Fruit fly (Drosophila melanogaster) whole organism, adult: ENCODE measurements around the gene CG11563.
A peak's percentile ranks its signal among the peaks of the same experiment; 100 is the strongest.

ENCODE experiments used
- CG11617 ChIP-seq: fragments of 200-800 bp; sonication (Bioruptor generic); optimal IDR thresholded peaks from 2 replicates; lab custom pipeline; 2017; ENCODE audit warnings: mild to moderate bottlenecking, missing biosample characterization, missing genetic modification reagents, missing genetic modification characterization
- CG12768 ChIP-seq: fragments of 200-800 bp; sonication (Bioruptor generic); optimal IDR thresholded peaks from 2 replicates; lab custom pipeline; 2017; ENCODE audit warnings: missing biosample characterization, missing genetic modification characterization, mild to moderate bottlenecking, moderate library complexity, missing genetic modification reagents
- CG14711 ChIP-seq: fragments of 200-800 bp; sonication (Bioruptor generic); optimal IDR thresholded peaks from 2 replicates; lab custom pipeline; 2018; ENCODE audit warnings: missing biosample characterization, mild to moderate bottlenecking, missing genetic modification characterization, moderate library complexity
- CG1620 ChIP-seq: fragments of 200-800 bp; sonication (Bioruptor generic); optimal IDR thresholded peaks from 2 replicates; lab custom pipeline; 2016; ENCODE audit warnings: missing biosample characterization, missing genetic modification characterization
- CG33017 ChIP-seq: fragments of 200-800 bp; sonication (Bioruptor generic); optimal IDR thresholded peaks from 2 replicates; lab custom pipeline; 2018; ENCODE audit warnings: missing biosample characterization, mild to moderate bottlenecking, missing genetic modification characterization, moderate library complexity
- CG5204 ChIP-seq: fragments of 200-800 bp; sonication (Bioruptor generic); optimal IDR thresholded peaks from 2 replicates; lab custom pipeline; 2016; ENCODE audit warnings: missing biosample characterization, missing genetic modification characterization
- CG7045 ChIP-seq: fragments of 200-800 bp; sonication (Bioruptor generic); optimal IDR thresholded peaks from 2 replicates; lab custom pipeline; 2017; ENCODE audit warnings: missing biosample characterization, mild to moderate bottlenecking, missing genetic modification characterization
- CG7101 ChIP-seq: fragments of 200-800 bp; sonication (Bioruptor generic); optimal IDR thresholded peaks from 2 replicates; lab custom pipeline; 2018; ENCODE audit warnings: missing biosample characterization, mild to moderate bottlenecking, missing genetic modification characterization, moderate library complexity
- Clk ChIP-seq: fragments of 200-800 bp; sonication (Bioruptor generic); optimal IDR thresholded peaks from 2 replicates; lab custom pipeline; 2017; ENCODE audit warnings: missing biosample characterization, missing genetic modification characterization
- Crg-1 ChIP-seq: fragments of 200-800 bp; sonication (Bioruptor generic); optimal IDR thresholded peaks from 2 replicates; lab custom pipeline; 2016; ENCODE audit warnings: missing biosample characterization, missing genetic modification characterization
- Hr96 ChIP-seq: fragments of 200-800 bp; sonication (Bioruptor generic); optimal IDR thresholded peaks from 2 replicates; lab custom pipeline; 2016; ENCODE audit warnings: missing biosample characterization, missing genetic modification characterization
- Mnt ChIP-seq: fragments of 200-800 bp; sonication (Bioruptor generic); optimal IDR thresholded peaks from 2 replicates; lab custom pipeline; 2016; ENCODE audit warnings: missing biosample characterization, mild to moderate bottlenecking, missing genetic modification characterization
- bab1 ChIP-seq: fragments of 200-800 bp; sonication (Bioruptor generic); optimal IDR thresholded peaks from 3 replicates; lab custom pipeline; 2019; ENCODE audit warnings: missing biosample characterization, mild to moderate bottlenecking, missing genetic modification characterization, moderate library complexity
- cic ChIP-seq: fragments of 200-800 bp; sonication (Bioruptor generic); optimal IDR thresholded peaks from 2 replicates; lab custom pipeline; 2017; ENCODE audit warnings: missing biosample characterization, mild to moderate bottlenecking, missing genetic modification characterization, moderate library complexity
- cnc ChIP-seq, 2 experiments: fragments of >200 bp; optimal IDR thresholded peaks; 2 replicates each; lab custom pipeline; 2017
- kay ChIP-seq: fragments of 200-800 bp; sonication (Bioruptor generic); peaks from one replicate; lab custom pipeline; 2016; ENCODE audit warnings: missing biosample characterization, missing genetic modification characterization, borderline replicate concordance
- ovo ChIP-seq: fragments of 200-800 bp; sonication (Bioruptor generic); optimal IDR thresholded peaks from 2 replicates; lab custom pipeline; 2016; ENCODE audit warnings: missing biosample characterization, missing genetic modification characterization
- pad ChIP-seq: fragments of 200-800 bp; sonication (Bioruptor generic); optimal IDR thresholded peaks from 3 replicates; lab custom pipeline; 2017; ENCODE audit warnings: missing biosample characterization, missing genetic modification characterization, mild to moderate bottlenecking, moderate library complexity, missing genetic modification reagents
- tj ChIP-seq: fragments of 200-800 bp; sonication (Bioruptor generic); optimal IDR thresholded peaks from 3 replicates; lab custom pipeline; 2017; ENCODE audit warnings: missing biosample characterization, mild to moderate bottlenecking, missing genetic modification characterization, moderate library complexity
- toe ChIP-seq: fragments of 200-800 bp; sonication (Bioruptor generic); optimal IDR thresholded peaks from 2 replicates; lab custom pipeline; 2016; ENCODE audit warnings: missing biosample characterization, missing genetic modification characterization

The CG11563 gene

DNA sequence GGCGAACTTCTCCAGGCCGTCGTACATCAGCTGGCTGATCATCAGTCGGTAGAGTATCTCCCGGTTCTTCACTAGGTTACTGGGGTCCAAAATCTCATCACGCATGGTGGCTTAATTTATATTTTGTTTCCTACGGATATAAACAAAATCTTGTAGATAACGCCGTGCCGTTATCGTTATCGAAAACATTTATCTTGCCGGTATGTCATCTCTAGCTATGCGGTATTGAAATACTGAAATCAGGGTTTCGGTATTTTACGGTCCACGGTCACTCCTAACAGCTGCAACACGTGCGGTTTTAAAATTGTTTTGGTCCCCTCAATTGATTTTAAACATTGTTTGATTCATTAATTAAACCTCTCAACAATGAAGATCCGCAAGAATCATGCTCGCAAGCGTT is at the start of gene CG11563, which contains the start of gene CstF50:
Gene CG11563, plus strand, starts transcription at position 260 of the 400 bp plus-strand sequence.
Gene CstF50, minus strand, starts transcription at position 188 of the 400 bp plus-strand sequence.
- TF ChIP-seq Crg-1: no peak
- TF ChIP-seq cic (GFP tag; lab: Kevin White, UChicago): peak; percentile 6
- TF ChIP-seq Mnt (GFP tag; lab: Kevin White, UChicago): peak; percentile 98
- TF ChIP-seq bab1 (GFP tag; lab: Kevin White, UChicago): peak; percentile 59
- TF ChIP-seq Clk (GFP tag; lab: Kevin White, UChicago): no peak

DNA sequence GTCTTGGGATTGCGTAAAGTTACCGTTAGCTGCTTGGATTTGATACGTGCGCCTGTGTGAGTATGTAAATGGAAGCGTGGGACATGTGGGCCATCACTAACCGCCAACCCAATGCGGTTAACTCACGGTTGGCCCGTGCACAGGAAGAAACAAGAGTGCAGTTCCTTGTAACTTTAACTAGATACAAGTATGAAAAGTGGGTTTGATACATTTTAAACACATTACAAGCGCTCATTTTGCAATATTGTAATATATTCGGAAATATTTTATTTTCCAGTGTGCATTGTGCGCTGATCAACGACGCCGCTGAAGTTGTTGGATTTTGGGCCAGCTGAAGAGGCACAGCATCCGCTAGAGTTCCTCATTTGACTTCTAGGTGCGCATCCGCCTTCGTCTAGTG is 49.1 kb upstream of the CG11563 start:
- TF ChIP-seq toe (GFP tag; lab: Kevin White, UChicago) (no peak), CG11617 (GFP tag; lab: Kevin White, UChicago) (no peak), CG14711 (tag; lab: Kevin White, UChicago) (no peak), Clk (GFP tag; lab: Kevin White, UChicago) (no peak), tj (GFP tag; lab: Kevin White, UChicago) (no peak), Crg-1 (no peak), cnc (optimal IDR thresholded peaks at IDR 0.05; lab: Kevin White, UChicago) (no peak), kay (no peak), bab1 (GFP tag; lab: Kevin White, UChicago) (no peak), CG33017 (no peak), Hr96 (GFP tag; lab: Kevin White, UChicago) (no peak), Mnt (GFP tag; lab: Kevin White, UChicago) (no peak), ovo (GFP tag; lab: Kevin White, UChicago) (no peak), CG5204 (GFP tag; lab: Kevin White, UChicago) (no peak), CG7101 (tag; lab: Kevin White, UChicago) (no peak), pad (no peak), CG1620 (no peak)

DNA sequence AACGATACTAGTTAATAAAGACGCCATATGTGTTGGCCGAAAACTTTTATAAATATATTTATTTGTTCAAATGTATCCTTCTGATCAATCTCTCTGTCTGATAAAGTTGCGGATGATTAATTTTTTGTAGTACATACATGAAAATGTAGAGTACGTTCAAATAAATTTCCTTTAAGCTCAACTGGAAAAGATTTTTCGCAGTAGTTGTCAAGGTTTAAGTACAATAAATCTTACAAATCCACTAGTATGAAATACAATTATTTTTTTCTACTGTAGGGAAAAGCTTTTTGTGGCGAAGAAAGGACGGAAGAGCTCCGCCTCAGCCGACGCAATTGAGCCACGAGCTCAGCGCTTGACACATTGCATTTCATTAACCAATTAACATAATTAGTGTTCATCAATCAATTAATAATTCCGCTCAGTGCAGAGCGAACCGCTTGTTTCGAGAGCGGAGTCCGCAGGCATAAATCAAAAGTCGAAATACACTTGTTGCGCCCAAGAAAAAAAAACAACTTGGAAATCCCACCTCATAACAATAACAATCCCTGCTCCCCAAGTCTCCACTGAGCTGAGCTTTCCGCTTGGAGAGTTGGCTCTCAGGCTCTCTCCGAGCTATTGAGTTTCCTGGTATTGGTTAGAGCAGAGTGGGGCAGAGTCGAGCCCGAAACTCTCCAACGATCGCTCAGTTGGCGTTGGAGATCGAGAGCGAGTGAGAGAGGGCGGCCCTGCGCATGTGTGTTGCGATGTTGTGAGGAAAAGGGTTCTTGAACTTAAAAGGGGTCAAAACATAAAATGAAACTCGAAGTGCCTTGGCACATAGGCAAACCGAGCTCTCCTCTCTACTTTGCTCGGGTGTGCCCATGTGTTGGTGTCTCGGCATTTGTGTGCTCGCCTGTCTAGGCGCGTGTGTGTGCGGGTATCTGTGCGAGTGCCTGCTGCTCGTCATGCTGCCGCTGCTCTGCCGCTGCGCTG is 47.9 kb upstream of the CG11563 start:
- TF ChIP-seq cic (GFP tag; lab: Kevin White, UChicago) (no peak), tj (GFP tag; lab: Kevin White, UChicago) (peak; percentile 40), Clk (GFP tag; lab: Kevin White, UChicago) (no peak), Crg-1 (no peak), kay (peak; percentile 52), CG1620 (no peak), CG5204 (GFP tag; lab: Kevin White, UChicago) (no peak), Mnt (GFP tag; lab: Kevin White, UChicago) (no peak), CG12768 (GFP tag; lab: Kevin White, UChicago) (no peak), cnc (optimal IDR thresholded peaks at IDR 0.05; lab: Kevin White, UChicago) (no peak), pad (peak; percentile 85), CG7101 (tag; lab: Kevin White, UChicago) (no peak)

DNA sequence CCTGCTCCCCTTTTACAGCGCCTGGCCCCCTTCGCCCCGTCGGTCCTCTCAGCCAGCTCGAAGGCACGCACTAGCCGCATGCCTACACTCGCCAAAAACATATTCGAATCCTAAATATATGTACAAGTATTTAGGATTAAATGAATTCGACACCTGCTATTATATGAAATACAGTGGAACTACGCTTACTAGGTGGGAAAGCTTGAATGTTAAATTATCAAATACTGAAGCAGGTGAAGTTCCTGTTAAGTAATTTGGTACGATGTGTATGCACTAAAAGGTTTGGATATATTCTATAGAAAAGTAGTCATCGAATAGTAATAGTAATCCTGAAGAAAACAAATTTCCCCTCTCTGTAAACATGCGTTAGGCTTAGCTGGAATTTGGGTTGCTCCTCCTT is 47.1 kb upstream of the CG11563 start:
- TF ChIP-seq cnc (optimal IDR thresholded peaks at IDR 0.05; lab: Kevin White, UChicago) (no peak), ovo (GFP tag; lab: Kevin White, UChicago) (no peak), kay (no peak), Crg-1 (no peak)

DNA sequence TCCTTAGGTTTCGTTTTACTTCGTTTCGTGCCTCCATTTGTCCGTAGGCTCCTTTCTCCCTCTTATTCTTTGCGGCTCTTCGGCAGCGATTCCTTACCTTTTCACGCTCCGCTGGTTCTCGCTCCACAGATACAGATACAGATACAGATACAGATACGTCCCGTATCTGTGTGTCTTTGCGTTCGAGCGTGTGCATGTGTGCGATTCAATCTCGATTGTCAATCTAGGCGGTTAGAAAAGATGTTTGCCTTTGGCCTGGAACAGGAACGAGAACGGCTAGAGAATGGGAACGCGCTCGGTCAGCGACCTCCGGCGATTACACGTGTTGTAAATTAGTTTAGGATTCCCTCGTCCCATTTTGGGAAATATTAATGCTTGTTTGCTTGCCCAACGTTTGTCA is 46.4 kb upstream of the CG11563 start:
- TF ChIP-seq CG1620 (no peak), CG12768 (GFP tag; lab: Kevin White, UChicago) (no peak), bab1 (GFP tag; lab: Kevin White, UChicago) (no peak), tj (GFP tag; lab: Kevin White, UChicago) (no peak), cnc (optimal IDR thresholded peaks at IDR 0.05; lab: Kevin White, UChicago) (no peak), kay (no peak), Mnt (GFP tag; lab: Kevin White, UChicago) (no peak), Clk (GFP tag; lab: Kevin White, UChicago) (no peak), cic (GFP tag; lab: Kevin White, UChicago) (no peak), toe (GFP tag; lab: Kevin White, UChicago) (no peak), CG5204 (GFP tag; lab: Kevin White, UChicago) (no peak), ovo (GFP tag; lab: Kevin White, UChicago) (no peak), CG7101 (tag; lab: Kevin White, UChicago) (no peak), CG33017 (no peak), CG14711 (tag; lab: Kevin White, UChicago) (no peak), CG11617 (GFP tag; lab: Kevin White, UChicago) (no peak)

DNA sequence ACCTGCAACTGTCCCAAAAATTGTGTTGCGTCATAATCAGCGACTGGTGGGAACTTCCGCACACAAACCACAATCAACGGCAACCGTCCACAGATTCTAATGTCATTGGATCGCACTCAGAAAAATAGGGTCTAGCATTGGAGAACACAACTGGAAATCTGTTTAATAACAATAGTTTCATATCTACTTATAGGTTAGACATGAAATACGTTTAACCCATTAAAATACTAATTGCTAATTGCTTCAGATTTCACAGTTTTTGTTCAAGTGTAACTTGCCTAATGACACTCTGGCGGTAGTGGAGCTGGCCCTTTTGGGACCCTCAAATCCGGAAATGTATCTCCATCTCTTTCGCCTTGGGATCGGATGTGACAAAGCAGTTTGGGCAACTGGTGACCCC is 40.2 kb upstream of the CG11563 start:
- TF ChIP-seq toe (GFP tag; lab: Kevin White, UChicago): no peak
- no peak for TF ChIP-seq Hr96 (GFP tag; lab: Kevin White, UChicago)
- TF ChIP-seq CG7101 (tag; lab: Kevin White, UChicago): no peak
- TF ChIP-seq CG7045: no peak
- no peak for TF ChIP-seq CG14711 (tag; lab: Kevin White, UChicago)
- TF ChIP-seq kay: no peak
- no peak for TF ChIP-seq CG12768 (GFP tag; lab: Kevin White, UChicago)
- no peak for TF ChIP-seq bab1 (GFP tag; lab: Kevin White, UChicago)
- no peak for TF ChIP-seq tj (GFP tag; lab: Kevin White, UChicago)
- no peak for TF ChIP-seq Clk (GFP tag; lab: Kevin White, UChicago)
- TF ChIP-seq cnc (optimal IDR thresholded peaks at IDR 0.05; lab: Kevin White, UChicago): no peak
- TF ChIP-seq CG11617 (GFP tag; lab: Kevin White, UChicago): no peak
- TF ChIP-seq Crg-1: no peak
- TF ChIP-seq CG5204 (GFP tag; lab: Kevin White, UChicago): no peak
- TF ChIP-seq CG1620: no peak
- no peak for TF ChIP-seq CG33017
